Fruit fly (Drosophila melanogaster): ENCODE results near the gene CtsL4.

CtsL4 gene

DNA sequence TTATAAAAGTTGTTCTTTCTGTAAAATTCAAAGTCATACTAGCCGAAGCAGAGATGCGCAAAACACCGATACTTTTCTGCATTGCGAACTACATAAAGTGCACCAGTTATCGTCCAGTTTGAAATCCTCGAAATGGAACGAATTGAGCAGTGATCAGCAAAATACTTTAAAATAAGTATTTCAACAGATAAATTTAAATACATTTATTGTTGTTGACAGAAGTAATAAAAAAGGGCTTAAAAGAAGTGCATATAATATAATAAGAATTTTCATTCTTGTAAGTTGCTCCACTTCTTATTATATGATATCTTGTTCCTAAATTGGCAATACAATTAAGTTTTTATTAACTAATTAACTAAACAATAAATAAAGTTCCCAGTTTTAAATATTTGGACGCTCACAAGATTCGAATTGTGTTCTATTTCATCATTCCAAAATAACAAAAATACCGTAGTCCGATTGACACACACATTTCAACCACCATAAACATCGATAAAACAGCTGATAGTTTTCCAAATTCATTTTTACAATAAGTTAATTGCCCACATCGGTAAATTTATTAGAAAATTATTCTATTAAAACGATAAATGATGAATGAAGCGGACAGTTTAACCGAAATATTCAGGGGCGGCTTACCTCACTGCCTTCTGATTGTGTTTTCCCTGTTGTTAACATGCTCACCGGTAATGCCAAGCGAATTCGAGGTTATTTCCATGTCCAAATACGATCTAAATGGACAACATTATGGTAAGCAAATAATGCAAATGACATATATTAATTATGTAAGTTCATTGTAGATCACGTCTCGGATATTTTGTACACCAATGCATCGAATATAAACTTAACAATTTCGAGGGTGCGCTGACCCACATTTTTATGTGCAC is 41.8 kb downstream of the CtsL4 start, which contains the start of the genes Usp14 and CG4972 (continued):
- no peak for TF ChIP-seq CG10669 (GFP tag; optimal IDR thresholded peaks at IDR 0.05)
- no peak for TF ChIP-seq CG3919 (GFP tag; optimal IDR thresholded peaks at IDR 0.05)
- peak; percentile 26 for TF ChIP-seq topi (GFP tag; optimal IDR thresholded peaks at IDR 0.05)
- TF ChIP-seq Hr38 (GFP tag; optimal IDR thresholded peaks at IDR 0.05), result no peak
- no peak for TF ChIP-seq CG8319 (GFP tag; optimal IDR thresholded peaks at IDR 0.05)
- peak; percentile 22 for TF ChIP-seq cyc (GFP tag; optimal IDR thresholded peaks at IDR 0.05)
- no peak for TF ChIP-seq spab (GFP tag; optimal IDR thresholded peaks at IDR 0.05)
- TF ChIP-seq CG8632 (GFP tag; optimal IDR thresholded peaks at IDR 0.05), result no peak
- no peak for TF ChIP-seq CG31627 (GFP tag; optimal IDR thresholded peaks at IDR 0.05)
- TF ChIP-seq ss (GFP tag; optimal IDR thresholded peaks at IDR 0.05), result no peak
- TF ChIP-seq Smox (GFP tag; optimal IDR thresholded peaks at IDR 0.05), result no peak
- TF ChIP-seq CG10631 (GFP tag; optimal IDR thresholded peaks at IDR 0.05), result no peak
- no peak for TF ChIP-seq CG15336 (GFP tag; IDR thresholded peaks at IDR 0.05)
- TF ChIP-seq CG11902 (GFP tag; optimal IDR thresholded peaks at IDR 0.05), result no peak
- no peak for TF ChIP-seq CG1621 (tag; optimal IDR thresholded peaks at IDR 0.05)
- TF ChIP-seq CG6163 (GFP tag; IDR thresholded peaks at IDR 0.05), result no peak
- no peak for TF ChIP-seq Ets21C (GFP tag; optimal IDR thresholded peaks at IDR 0.05)
- no peak for TF ChIP-seq Eip78C (GFP tag)
- no peak for TF ChIP-seq CG7368 (GFP tag; optimal IDR thresholded peaks at IDR 0.05)

DNA sequence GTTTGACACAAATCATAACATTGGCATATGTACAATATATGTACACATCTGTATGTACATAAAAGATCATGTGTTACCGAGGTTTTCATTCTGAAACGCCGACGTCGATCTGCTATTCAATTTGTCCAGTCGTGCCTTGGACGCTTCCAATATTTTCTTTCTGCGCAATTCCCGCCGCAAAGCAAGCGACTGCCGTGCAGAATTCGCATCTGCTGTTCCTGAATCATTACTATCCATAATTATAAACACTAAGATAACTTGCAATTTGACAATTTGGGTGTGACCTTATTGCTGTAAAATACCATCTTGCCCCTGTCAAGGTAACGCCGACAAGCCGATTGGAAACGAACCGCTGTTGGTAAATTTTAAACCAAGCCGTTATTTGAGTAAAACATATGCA is 44.6 kb downstream of the CtsL4 start:
- TF ChIP-seq dac (GFP tag; optimal IDR thresholded peaks at IDR 0.05) (no peak), fkh (GFP tag; optimal IDR thresholded peaks at IDR 0.05) (peak; percentile 69), CG3919 (GFP tag; optimal IDR thresholded peaks at IDR 0.05) (no peak), CG3032 (tag; optimal IDR thresholded peaks at IDR 0.05) (no peak), ss (GFP tag; optimal IDR thresholded peaks at IDR 0.05) (no peak), Hr39 (GFP tag; optimal IDR thresholded peaks at IDR 0.05) (no peak), CG8319 (GFP tag; optimal IDR thresholded peaks at IDR 0.05) (no peak), salr (GFP tag; optimal IDR thresholded peaks at IDR 0.05) (no peak)

DNA sequence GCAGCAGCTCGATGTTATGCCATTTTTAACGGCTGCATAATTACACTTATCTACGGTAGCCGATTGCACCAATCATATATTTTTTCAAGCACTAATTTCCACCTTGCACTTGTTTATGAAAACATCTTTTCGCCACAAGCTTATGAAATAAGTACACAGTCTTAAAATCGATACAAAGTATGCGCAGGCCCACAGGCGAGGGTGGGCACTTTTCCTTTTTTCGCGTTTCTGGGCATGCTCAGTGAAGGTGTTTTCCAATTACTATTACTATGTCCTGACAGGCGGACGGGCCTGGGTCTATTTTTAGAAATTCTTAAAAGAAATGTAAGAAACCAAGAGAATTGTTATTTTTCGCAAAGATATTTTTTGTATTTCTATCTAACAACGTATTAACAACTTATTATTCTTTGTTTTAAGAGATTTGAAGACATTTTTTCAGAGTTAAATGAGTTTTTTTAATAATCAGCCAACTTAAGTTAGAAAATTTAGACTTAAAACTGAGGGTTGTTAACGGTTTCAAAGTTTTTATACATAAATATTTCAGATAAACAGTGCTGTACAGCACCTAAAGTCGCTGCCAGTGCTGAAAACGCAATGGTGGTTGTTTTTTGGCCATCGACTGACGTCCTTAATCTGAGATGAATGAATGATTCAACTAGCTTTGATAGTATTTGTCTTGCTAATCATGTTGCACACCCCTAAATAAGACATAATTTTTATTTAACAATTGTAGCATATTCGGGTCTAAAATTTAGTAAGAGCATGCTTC is 45.6 kb downstream of the CtsL4 start, which contains the start of gene Cdk5alpha:
Gene Cdk5alpha, minus strand, starts transcription at position 343 of the 769 bp plus-strand sequence.
- TF ChIP-seq topi (GFP tag; optimal IDR thresholded peaks at IDR 0.05), result peak; percentile 1
- TF ChIP-seq Sox102F (GFP tag; optimal IDR thresholded peaks at IDR 0.05), result no peak
- TF ChIP-seq acj6 (GFP tag; optimal IDR thresholded peaks at IDR 0.05), result no peak
- TF ChIP-seq esn (GFP tag; optimal IDR thresholded peaks at IDR 0.05), result peak; percentile 3
- no peak for TF ChIP-seq Ets96B (tag; optimal IDR thresholded peaks at IDR 0.05)
- no peak for TF ChIP-seq cyc (GFP tag; optimal IDR thresholded peaks at IDR 0.05)
- no peak for TF ChIP-seq vri (GFP tag; optimal IDR thresholded peaks at IDR 0.05)
- no peak for TF ChIP-seq ss (GFP tag; optimal IDR thresholded peaks at IDR 0.05)
- TF ChIP-seq svp (GFP tag), result no peak

DNA sequence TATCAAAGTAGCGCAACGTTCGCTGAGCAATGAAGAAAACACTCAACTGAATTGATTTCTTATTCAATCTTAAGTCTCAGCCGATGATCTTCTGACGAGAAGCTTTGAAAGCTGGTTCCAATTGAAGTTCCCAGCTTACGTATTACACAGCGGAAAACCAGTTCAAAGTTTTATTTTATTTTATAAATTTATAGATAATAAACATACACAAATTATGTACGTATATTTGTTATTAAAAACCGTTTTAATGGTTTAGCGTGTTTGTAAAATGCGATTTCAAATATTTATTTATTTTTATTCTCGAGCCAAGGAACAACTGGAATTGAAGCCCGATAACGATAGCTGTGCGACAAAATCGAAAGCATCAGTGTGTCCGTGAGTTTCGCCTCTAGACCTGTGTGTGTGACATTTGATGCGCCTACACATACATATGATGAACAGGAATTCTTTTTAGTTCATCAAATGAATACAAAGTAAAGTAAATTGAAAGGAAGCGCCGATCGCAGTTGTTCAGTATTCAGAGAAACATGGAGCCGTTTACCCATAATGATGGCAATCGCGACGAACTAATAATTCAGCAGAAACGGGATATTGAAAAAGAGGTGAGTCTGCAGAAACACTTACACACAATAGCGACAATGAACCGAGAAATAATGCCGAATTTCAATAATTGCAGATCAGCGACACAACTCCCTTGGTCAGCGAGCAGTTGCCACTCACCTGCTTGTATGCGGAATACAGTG is 49.7 kb downstream of the CtsL4 start, which contains the start of the genes CG5390 and CG4968:
Gene CG5390, minus strand, starts transcription at position 77 of the 743 bp plus-strand sequence.
Gene CG4968, plus strand, starts transcription at position 405 of the 743 bp plus-strand sequence.
- TF ChIP-seq Ets21C (GFP tag; optimal IDR thresholded peaks at IDR 0.05), result peak; percentile 22
- TF ChIP-seq dsx (GFP tag; optimal IDR thresholded peaks at IDR 0.05; ENCODE audit: poor library complexity, severe bottlenecking), result peak; percentile 94
- no peak for TF ChIP-seq CG6276 (GFP tag; optimal IDR thresholded peaks at IDR 0.05)
- TF ChIP-seq CG9139 (GFP tag; optimal IDR thresholded peaks at IDR 0.05), result peak; percentile 26
- peak; percentile 56 for TF ChIP-seq Blimp-1 (GFP tag; optimal IDR thresholded peaks at IDR 0.05)
- no peak for TF ChIP-seq pdm3 (GFP tag; optimal IDR thresholded peaks at IDR 0.05)
- TF ChIP-seq fd59A (GFP tag; optimal IDR thresholded peaks at IDR 0.05), result no peak
- no peak for TF ChIP-seq CG32006 (GFP tag; optimal IDR thresholded peaks at IDR 0.05)
- TF ChIP-seq Met (GFP tag; optimal IDR thresholded peaks at IDR 0.05), result peak; percentile 76
- TF ChIP-seq spab (GFP tag; optimal IDR thresholded peaks at IDR 0.05), result no peak
- no peak for TF ChIP-seq CG8319 (GFP tag; optimal IDR thresholded peaks at IDR 0.05)
- peak; percentile 79; the same call in 2 of the 3 replicates for TF ChIP-seq CG6163 (GFP tag; IDR thresholded peaks at IDR 0.05)
- TF ChIP-seq Gug (GFP tag; IDR thresholded peaks at IDR 0.05), result peak; percentile 63
- TF ChIP-seq CG8119 (GFP tag; IDR thresholded peaks at IDR 0.05), result peak; percentile 74; the same call in 2 of the 3 replicates
- peak; percentile 78 for TF ChIP-seq achi (GFP tag; optimal IDR thresholded peaks at IDR 0.05)
- TF ChIP-seq CG11902 (GFP tag; optimal IDR thresholded peaks at IDR 0.05), result peak; percentile 31

Data from whole organism, prepupa.